Worm (Caenorhabditis elegans) whole organism, young adult: ENCODE data around the gene Y22D7AR.6.

ENCODE experiments used
- B0035.1 ChIP-seq: sonication (generic microtip); optimal IDR thresholded peaks from 2 replicates; lab custom pipeline; 2016; ENCODE audit warnings: missing genetic modification characterization, mild to moderate bottlenecking, missing compliant biosample characterization, missing genotype, missing genetic modification reagents
- B0336.3 ChIP-seq: fragments of 200-800 bp; sonication (Bioruptor generic); IDR thresholded peaks from 2 replicates; pipeline ENCODE4 v1.3.6; 2022; ENCODE audit warnings: missing genetic modification characterization, missing compliant biosample characterization
- F22D6.2 ChIP-seq: sonication (generic microtip); optimal IDR thresholded peaks from 2 replicates; lab custom pipeline; 2016; ENCODE audit warnings: mild to moderate bottlenecking, missing genetic modification characterization, missing compliant biosample characterization
- F23B12.7 ChIP-seq: sonication (generic microtip); optimal IDR thresholded peaks from 2 replicates; lab custom pipeline; 2017; ENCODE audit warnings: missing genetic modification characterization, mild to moderate bottlenecking, missing compliant biosample characterization, antibody characterized with exemption, moderate library complexity; ENCODE audit not compliant: insufficient read depth
- F33H1.4 ChIP-seq: fragments of 200-800 bp; sonication (Bioruptor generic); IDR thresholded peaks from 2 replicates; pipeline ENCODE4 v1.3.6; 2022; ENCODE audit warnings: missing genetic modification reagents, missing genetic modification characterization, missing compliant biosample characterization
- F39B2.1 ChIP-seq: fragments of 200-800 bp; sonication (Bioruptor generic); IDR thresholded peaks from 2 replicates; pipeline ENCODE4 v1.3.6; 2022; ENCODE audit warnings: missing genetic modification reagents, missing genetic modification characterization, missing compliant biosample characterization
- F49E8.2 ChIP-seq: sonication (generic microtip); optimal IDR thresholded peaks from 3 replicates; lab custom pipeline; 2017; ENCODE audit warnings: missing genetic modification characterization, mild to moderate bottlenecking, missing compliant biosample characterization, antibody characterized with exemption, moderate library complexity; ENCODE audit not compliant: insufficient read depth
- F55B11.4 ChIP-seq: sonication (generic microtip); optimal IDR thresholded peaks from 2 replicates; lab custom pipeline; 2016; ENCODE audit warnings: missing compliant biosample characterization, missing genetic modification characterization, borderline replicate concordance; ENCODE audit not compliant: insufficient read depth
- F57A8.1 ChIP-seq: fragments of 200-800 bp; sonication (Bioruptor generic); optimal IDR thresholded peaks from 2 replicates; lab custom pipeline; 2018; ENCODE audit warnings: mild to moderate bottlenecking, missing genetic modification characterization, moderate library complexity, missing compliant biosample characterization
- T07F8.4 ChIP-seq: sonication (generic microtip); optimal IDR thresholded peaks from 2 replicates; lab custom pipeline; 2016; ENCODE audit warnings: mild to moderate bottlenecking, missing genetic modification characterization, moderate library complexity, missing compliant biosample characterization
- T26A5.8 ChIP-seq: sonication (generic microtip); optimal IDR thresholded peaks from 2 replicates; lab custom pipeline; 2016; ENCODE audit warnings: missing genetic modification characterization, missing compliant biosample characterization
- Y56A3A.18 ChIP-seq: fragments of 200-800 bp; sonication (Bioruptor generic); IDR thresholded peaks from 2 replicates; pipeline ENCODE4 v1.3.6; 2022; ENCODE audit warnings: missing genetic modification reagents, missing genetic modification characterization, missing compliant biosample characterization
- Y95B8A.8 ChIP-seq: fragments of 200-800 bp; sonication (Bioruptor generic); IDR thresholded peaks from 2 replicates; pipeline ENCODE4 v1.3.6; 2022; ENCODE audit warnings: missing genetic modification reagents, missing genetic modification characterization, missing compliant biosample characterization
- ama-1 ChIP-seq, 3 experiments: fragments of 150-350 bp in 1 of 3; sonication (generic microtip) in 2 of 3; optimal IDR thresholded peaks; 2 replicates each; lab custom pipeline; 2014 to 2018; ENCODE audit warnings: missing biosample characterization in 2 of 3, missing genetic modification characterization in 2 of 3, missing genetic modification reagents in 2 of 3
- aptf-2 ChIP-seq: fragments of 200-800 bp; sonication (Bioruptor generic); conservative IDR thresholded peaks from 2 replicates; pipeline ENCODE4 v1.3.6; 2022; ENCODE audit warnings: missing genetic modification reagents, missing genetic modification characterization, missing compliant biosample characterization
- atf-7 ChIP-seq: sonication (generic microtip); optimal IDR thresholded peaks from 2 replicates; lab custom pipeline; 2017; ENCODE audit warnings: mild to moderate bottlenecking, missing genetic modification characterization, missing compliant biosample characterization
- bed-1 ChIP-seq: fragments of 200-800 bp; sonication (Bioruptor generic); IDR thresholded peaks from 2 replicates; pipeline ENCODE4 v1.3.6; 2022; ENCODE audit warnings: missing genetic modification reagents, missing genetic modification characterization, missing compliant biosample characterization
- ceh-79 ChIP-seq: sonication (generic microtip); optimal IDR thresholded peaks from 2 replicates; lab custom pipeline; 2017; ENCODE audit warnings: mild to moderate bottlenecking, missing genetic modification characterization, missing compliant biosample characterization
- ceh-91 ChIP-seq: fragments of 200-800 bp; sonication (Bioruptor generic); IDR thresholded peaks from 2 replicates; pipeline ENCODE4 v1.3.6; 2022; ENCODE audit warnings: missing genetic modification reagents, missing genetic modification characterization, missing compliant biosample characterization
- dpff-1 ChIP-seq: sonication (generic microtip); optimal IDR thresholded peaks from 2 replicates; lab custom pipeline; 2017; ENCODE audit warnings: mild to moderate bottlenecking, missing genetic modification characterization, missing compliant biosample characterization
- efl-1 ChIP-seq: fragments of 150-350 bp; optimal IDR thresholded peaks from 2 replicates; lab custom pipeline; 2014; ENCODE audit warnings: missing biosample characterization, missing genetic modification reagents, missing genetic modification characterization
- egrh-3 ChIP-seq: fragments of 200-800 bp; sonication (Bioruptor generic); IDR thresholded peaks from 2 replicates; pipeline ENCODE4 v1.3.6; 2022; ENCODE audit warnings: missing genetic modification reagents, missing genetic modification characterization, missing compliant biosample characterization
- hmg-1.2 ChIP-seq: fragments of 200-800 bp; sonication (Bioruptor generic); IDR thresholded peaks from 2 replicates; pipeline ENCODE4 v1.3.6; 2022; ENCODE audit warnings: missing genetic modification reagents, missing genetic modification characterization, missing compliant biosample characterization
- hmg-20 ChIP-seq: fragments of 200-800 bp; sonication (Bioruptor generic); IDR thresholded peaks from 2 replicates; pipeline ENCODE4 v1.3.6; 2022; ENCODE audit warnings: missing genetic modification reagents, missing genetic modification characterization, missing compliant biosample characterization
- hsf-1 ChIP-seq: fragments of 200-800 bp; sonication (Bioruptor generic); IDR thresholded peaks from 2 replicates; pipeline ENCODE4 v1.3.6; 2022; ENCODE audit warnings: missing genetic modification reagents, missing genetic modification characterization, missing compliant biosample characterization
- let-526 ChIP-seq: fragments of 200-800 bp; sonication (Bioruptor generic); IDR thresholded peaks from 2 replicates; pipeline ENCODE4 v1.3.6; 2022; ENCODE audit warnings: missing genetic modification reagents, missing genetic modification characterization, missing compliant biosample characterization
- lin-26 ChIP-seq: fragments of 200-800 bp; sonication (Bioruptor generic); IDR thresholded peaks from 2 replicates; pipeline ENCODE4 v1.3.6; 2022; ENCODE audit warnings: missing genetic modification reagents, missing genetic modification characterization, missing compliant biosample characterization
- lin-40 ChIP-seq: sonication (generic microtip); optimal IDR thresholded peaks from 2 replicates; lab custom pipeline; 2016; ENCODE audit warnings: missing genetic modification characterization, mild to moderate bottlenecking, missing compliant biosample characterization, missing genotype, missing genetic modification reagents
- lir-1 ChIP-seq: fragments of 200-800 bp; sonication (Bioruptor generic); conservative IDR thresholded peaks from 2 replicates; pipeline ENCODE4 v1.3.6; 2022; ENCODE audit warnings: missing genetic modification reagents, missing genetic modification characterization, missing compliant biosample characterization
- lsy-27 ChIP-seq: sonication (generic microtip); optimal IDR thresholded peaks from 2 replicates; lab custom pipeline; 2017; ENCODE audit warnings: missing genetic modification characterization, mild to moderate bottlenecking, missing compliant biosample characterization, antibody characterized with exemption, missing genotype, borderline replicate concordance; ENCODE audit not compliant: insufficient read depth
- madf-10 ChIP-seq: sonication (generic microtip); optimal IDR thresholded peaks from 2 replicates; lab custom pipeline; 2016; ENCODE audit warnings: mild to moderate bottlenecking, missing genetic modification characterization, missing compliant biosample characterization
- mcd-1 ChIP-seq: fragments of 200-800 bp; sonication (Bioruptor generic); IDR thresholded peaks from 2 replicates; pipeline ENCODE4 v1.3.6; 2022; ENCODE audit warnings: missing genetic modification reagents, missing genetic modification characterization, missing compliant biosample characterization
- mel-28 ChIP-seq: sonication (generic microtip); optimal IDR thresholded peaks from 2 replicates; lab custom pipeline; 2016; ENCODE audit warnings: borderline replicate concordance, mild to moderate bottlenecking, missing genetic modification characterization, missing compliant biosample characterization
- nfyb-1 ChIP-seq: fragments of 200-800 bp; sonication (Bioruptor generic); IDR thresholded peaks from 2 replicates; pipeline ENCODE4 v1.3.6; 2022; ENCODE audit warnings: missing genetic modification reagents, missing genetic modification characterization, missing compliant biosample characterization
- nhr-179 ChIP-seq: sonication (generic microtip); optimal IDR thresholded peaks from 2 replicates; lab custom pipeline; 2016; ENCODE audit warnings: mild to moderate bottlenecking, missing genetic modification characterization, missing compliant biosample characterization
- pbrm-1 ChIP-seq: fragments of 200-800 bp; sonication (Bioruptor generic); IDR thresholded peaks from 2 replicates; pipeline ENCODE4 v1.3.6; 2022; ENCODE audit warnings: missing genetic modification reagents, missing genetic modification characterization, missing compliant biosample characterization
- repo-1 ChIP-seq: sonication (generic microtip); optimal IDR thresholded peaks from 2 replicates; lab custom pipeline; 2017; ENCODE audit warnings: mild to moderate bottlenecking, missing genetic modification characterization, missing compliant biosample characterization
- snpc-1.3 ChIP-seq: sonication (generic microtip); optimal IDR thresholded peaks from 2 replicates; lab custom pipeline; 2017; ENCODE audit warnings: missing genetic modification characterization, mild to moderate bottlenecking, missing compliant biosample characterization, antibody characterized with exemption, moderate library complexity, missing genotype, missing genetic modification reagents; ENCODE audit not compliant: insufficient read depth
- unc-130 ChIP-seq: sonication (generic microtip); optimal IDR thresholded peaks from 2 replicates; lab custom pipeline; 2016; ENCODE audit warnings: missing genetic modification reagents, missing genetic modification characterization, missing compliant biosample characterization
- xnd-1 ChIP-seq: sonication (generic microtip); optimal IDR thresholded peaks from 2 replicates; lab custom pipeline; 2016; ENCODE audit warnings: missing genotype, missing genetic modification reagents, missing genetic modification characterization, missing compliant biosample characterization
- zim-3 ChIP-seq: sonication (generic microtip); optimal IDR thresholded peaks from 2 replicates; lab custom pipeline; 2017; ENCODE audit warnings: mild to moderate bottlenecking, missing genetic modification characterization, moderate library complexity, missing compliant biosample characterization
- ztf-22 ChIP-seq: fragments of 200-800 bp; sonication (Bioruptor generic); optimal IDR thresholded peaks from 2 replicates; lab custom pipeline; 2018; ENCODE audit warnings: mild to moderate bottlenecking, missing genetic modification characterization, moderate library complexity, missing compliant biosample characterization
- ztf-25 ChIP-seq: fragments of 200-800 bp; sonication (Bioruptor generic); IDR thresholded peaks from 2 replicates; pipeline ENCODE4 v1.3.6; 2022; ENCODE audit warnings: missing genetic modification reagents, missing genetic modification characterization, missing compliant biosample characterization

Y22D7AR.6 gene

DNA sequence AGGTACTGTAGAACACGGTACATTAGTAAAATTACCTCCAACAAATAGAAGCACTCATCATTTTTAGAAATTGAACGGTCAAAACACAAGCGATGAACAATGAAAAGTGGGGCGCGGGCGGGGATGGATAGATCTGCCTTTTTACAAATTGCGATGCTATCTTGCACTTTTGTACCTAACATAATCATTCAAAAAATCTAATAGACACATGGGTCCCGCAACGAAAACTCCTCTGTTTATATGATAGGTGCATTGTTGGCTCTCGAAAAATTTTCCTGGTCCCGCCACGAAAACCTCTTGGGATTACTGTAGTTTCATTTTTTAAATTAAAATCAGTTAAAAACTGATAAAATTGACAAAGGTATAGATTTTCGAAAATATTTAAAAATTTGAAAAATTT, 42.3 kb downstream of the Y22D7AR.6 start, which contains the start of gene Y22D7AL.11:
Gene Y22D7AL.11, minus strand, starts transcription at position 101 of the 400 bp plus-strand sequence.
- TF ChIP-seq lin-26 (GFP tag; lab: Robert Waterston, UW), result no peak
- no peak for TF ChIP-seq atf-7 (tag; lab: Kevin White, UChicago)
- TF ChIP-seq let-526 (GFP tag; lab: Robert Waterston, UW), result no peak
- TF ChIP-seq zim-3 (tag; lab: Kevin White, UChicago), result no peak
- no peak for TF ChIP-seq snpc-1.3 (tag; lab: Kevin White, UChicago)
- TF ChIP-seq B0035.1 (tag; lab: Kevin White, UChicago), result no peak
- no peak for TF ChIP-seq aptf-2 (GFP tag; lab: Robert Waterston, UW)
- TF ChIP-seq bed-1 (GFP tag; lab: Robert Waterston, UW), result no peak
- TF ChIP-seq B0336.3 (GFP tag; lab: Robert Waterston, UW), result no peak
- TF ChIP-seq pbrm-1 (GFP tag; lab: Robert Waterston, UW), result no peak
- no peak for TF ChIP-seq F55B11.4 (tag; lab: Kevin White, UChicago)
- no peak for TF ChIP-seq F57A8.1 (GFP tag; lab: Kevin White, UChicago)
- TF ChIP-seq T07F8.4 (tag; lab: Kevin White, UChicago), result no peak
- no peak for TF ChIP-seq xnd-1 (tag; lab: Kevin White, UChicago)

DNA sequence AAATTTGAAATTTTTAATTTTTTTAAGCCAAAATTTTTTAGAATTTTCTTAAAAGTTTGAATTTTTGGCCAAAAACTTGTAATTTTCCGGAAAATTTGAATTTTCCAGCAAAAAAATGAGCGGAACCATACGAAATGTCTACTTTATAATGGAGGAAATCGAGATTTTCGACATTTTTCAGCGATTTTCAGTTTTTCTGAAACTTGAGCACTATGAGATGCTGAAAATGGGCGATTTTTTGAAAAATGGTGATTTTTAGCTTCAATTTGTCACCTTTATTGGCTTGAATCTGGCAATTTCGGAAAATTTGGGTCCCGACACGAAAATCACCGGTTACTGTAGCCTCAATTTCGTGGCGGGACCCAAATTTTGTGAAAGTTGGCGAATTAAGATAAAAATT, 50.0 kb downstream of the Y22D7AR.6 start, which contains the start of gene Y22D7AL.4:
Gene Y22D7AL.4, plus strand, starts transcription at position 109 of the 400 bp plus-strand sequence.
- TF ChIP-seq zim-3 (tag; lab: Kevin White, UChicago) (peak; percentile 80), madf-10 (tag; lab: Kevin White, UChicago) (no peak), unc-130 (GFP tag; lab: Kevin White, UChicago) (no peak), F23B12.7 (tag; lab: Kevin White, UChicago) (no peak), F33H1.4 (GFP tag; lab: Robert Waterston, UW) (0 out of 2 replicates have a peak, but pooled peaks have one; percentile 24), Y56A3A.18 (0 out of 2 replicates have a peak, but pooled peaks have one; percentile 34), hmg-20 (GFP tag; lab: Robert Waterston, UW) (no peak), lin-40 (tag; lab: Kevin White, UChicago) (no peak), F39B2.1 (GFP tag; lab: Robert Waterston, UW) (no peak), efl-1 (no peak), B0336.3 (GFP tag; lab: Robert Waterston, UW) (no peak), nfyb-1 (GFP tag; lab: Robert Waterston, UW) (peak; percentile 69; the same call in 1 of the 2 replicates), repo-1 (tag; lab: Kevin White, UChicago) (peak; percentile 30), ceh-91 (GFP tag; lab: Robert Waterston, UW) (no peak), mel-28 (tag; lab: Kevin White, UChicago) (no peak), mcd-1 (GFP tag; lab: Robert Waterston, UW) (0 out of 2 replicates have a peak, but pooled peaks have one; percentile 26)

DNA sequence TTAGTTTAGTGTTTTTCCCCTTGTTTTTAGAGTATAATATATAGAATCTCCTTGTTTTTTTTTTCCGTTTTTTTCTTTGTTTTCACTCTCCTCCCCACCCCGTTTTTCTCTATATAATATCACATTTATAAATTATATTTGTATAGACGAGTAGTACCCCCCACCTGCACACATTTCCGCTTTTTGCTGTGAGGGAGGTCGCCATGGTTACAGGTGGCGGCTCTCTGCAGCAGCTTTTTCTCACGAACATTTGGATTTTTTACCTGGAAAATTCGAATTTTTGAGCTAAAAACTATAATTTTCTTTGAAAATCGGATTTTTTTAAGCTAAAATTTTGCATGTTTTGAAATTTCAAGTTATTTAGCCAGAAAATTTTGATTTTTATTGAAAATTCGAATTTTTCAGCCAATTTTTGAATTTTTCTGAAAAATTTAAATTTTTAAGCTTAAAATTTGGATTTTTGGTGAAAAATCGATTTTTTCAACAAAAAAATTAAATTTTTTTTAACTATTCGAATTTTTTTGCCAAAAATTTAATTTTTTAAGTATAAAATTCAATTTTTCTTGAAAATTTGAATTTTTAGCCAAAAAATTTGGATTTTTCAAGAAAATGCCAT, 50.8 kb downstream of the Y22D7AR.6 start:
- no peak for TF ChIP-seq nhr-179 (tag; lab: Kevin White, UChicago)
- TF ChIP-seq ztf-25, result peak; percentile 67; the same call in 1 of the 2 replicates
- TF ChIP-seq lsy-27 (tag; lab: Kevin White, UChicago), result no peak
- TF ChIP-seq ama-1 (optimal IDR thresholded peaks at IDR 0.05; lab: Kevin White, UChicago), result no peak
- peak in 1 of 2 experiments; percentile 93 for TF ChIP-seq ama-1 (GFP tag; optimal IDR thresholded peaks at IDR 0.05; lab: Kevin White, UChicago)
- peak; percentile 54 for TF ChIP-seq T26A5.8 (tag; lab: Kevin White, UChicago)
- TF ChIP-seq repo-1 (tag; lab: Kevin White, UChicago), result no peak
- TF ChIP-seq dpff-1 (tag; lab: Kevin White, UChicago), result peak; percentile 56
- peak; percentile 78 for TF ChIP-seq hsf-1 (GFP tag; lab: Robert Waterston, UW)
- TF ChIP-seq F49E8.2 (tag; lab: Kevin White, UChicago), result peak; percentile 74
- peak; percentile 46; the same call in 1 of the 2 replicates for TF ChIP-seq egrh-3 (GFP tag; lab: Robert Waterston, UW)
- 0 out of 2 replicates have a peak, but pooled peaks have one; percentile 66 for TF ChIP-seq F39B2.1 (GFP tag; lab: Robert Waterston, UW)
- peak; percentile 15; the same call in 1 of the 2 replicates for TF ChIP-seq hmg-1.2
- TF ChIP-seq ceh-79 (tag; lab: Kevin White, UChicago), result peak; percentile 76
- TF ChIP-seq Y95B8A.8 (GFP tag; lab: Robert Waterston, UW), result no peak
- TF ChIP-seq lir-1, result no peak
- no peak for TF ChIP-seq ztf-22 (GFP tag; lab: Kevin White, UChicago)
- TF ChIP-seq F22D6.2, result no peak
